Worm (Caenorhabditis elegans): ENCODE results near the gene R12B2.7.

DNA sequence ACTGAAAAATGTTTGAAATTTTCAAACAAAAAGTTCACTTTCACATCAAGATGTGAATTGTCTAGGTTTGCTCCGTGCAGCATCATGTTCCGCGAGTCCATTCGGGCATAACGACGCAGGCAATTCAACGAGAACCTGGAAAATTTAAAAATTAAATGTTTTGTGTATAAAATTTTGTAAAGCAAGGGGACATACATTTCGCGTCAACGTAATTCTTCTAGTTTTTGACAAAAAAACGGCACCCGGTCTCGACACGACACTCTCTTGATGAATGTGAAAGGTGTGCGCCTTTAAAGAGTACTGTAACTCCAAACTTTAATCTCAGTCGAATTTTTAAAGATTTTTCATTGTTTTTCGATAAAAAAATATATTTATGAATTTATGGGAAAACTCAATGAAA is 19.2 kb downstream of the R12B2.7 start, which contains the start of gene R12B2.6:
- TF ChIP-seq ama-1 (optimal IDR thresholded peaks at IDR 0.05) (no peak), pqm-1 (tag; optimal IDR thresholded peaks at IDR 0.05) (no peak), nhr-28 (tag; optimal IDR thresholded peaks at IDR 0.05) (no peak), ces-1 (GFP tag; optimal IDR thresholded peaks at IDR 0.05) (no peak), hlh-30 (tag; optimal IDR thresholded peaks at IDR 0.05; ENCODE audit: insufficient read depth) (no peak), dmd-8 (GFP tag; IDR thresholded peaks at IDR 0.05) (no peak), nhr-42 (GFP tag; IDR thresholded peaks at IDR 0.05) (no peak), aly-2 (tag; optimal IDR thresholded peaks at IDR 0.05) (no peak), lin-39 (tag; optimal IDR thresholded peaks at IDR 0.05) (no peak), zfp-3 (GFP tag; conservative IDR thresholded peaks at IDR 0.05) (no peak), lin-15B (tag; optimal IDR thresholded peaks at IDR 0.05) (no peak), fkh-10 (GFP tag; optimal IDR thresholded peaks at IDR 0.05) (no peak), lsy-2 (tag; optimal IDR thresholded peaks at IDR 0.05) (no peak), nhr-10 (tag; optimal IDR thresholded peaks at IDR 0.05) (no peak)

All from whole organism, L4 larva.